Fruit fly (Drosophila melanogaster) whole organism, embryonic: ENCODE measurements around the gene dsd.

Source experiments
- CG10267 ChIP-seq: fragments of 200-800 bp; sonication (Bioruptor generic); optimal IDR thresholded peaks from 2 replicates; lab custom pipeline; 2018; ENCODE audit warnings: missing biosample characterization, mild to moderate bottlenecking, missing genetic modification characterization, moderate library complexity
- CG10431 ChIP-seq: fragments of 200-800 bp; sonication (Bioruptor generic); optimal IDR thresholded peaks from 3 replicates; lab custom pipeline; 2018; ENCODE audit warnings: missing biosample characterization, mild to moderate bottlenecking, missing genetic modification characterization
- CG10959 ChIP-seq: fragments of 200-800 bp; sonication (Bioruptor generic); IDR thresholded peaks from 2 replicates; pipeline ENCODE4 v1.3.6; 2022; ENCODE audit warnings: missing biosample characterization, missing genetic modification characterization
- CG11723 ChIP-seq: fragments of 200-800 bp; sonication (Bioruptor generic); optimal IDR thresholded peaks from 2 replicates; lab custom pipeline; 2017; ENCODE audit warnings: missing biosample characterization, mild to moderate bottlenecking, missing genetic modification characterization
- CG1233 ChIP-seq: fragments of 200-800 bp; sonication (Bioruptor generic); optimal IDR thresholded peaks from 4 replicates; lab custom pipeline; 2018; ENCODE audit warnings: missing biosample characterization, mild to moderate bottlenecking, missing genetic modification characterization
- CG15514 ChIP-seq: fragments of 200-800 bp; sonication (Bioruptor generic); optimal IDR thresholded peaks from 3 replicates; lab custom pipeline; 2017; ENCODE audit warnings: missing biosample characterization, missing genetic modification characterization, mild to moderate bottlenecking, moderate library complexity, missing genetic modification reagents
- CG1602 ChIP-seq: fragments of 200-800 bp; sonication (Bioruptor generic); optimal IDR thresholded peaks from 3 replicates; lab custom pipeline; 2016; ENCODE audit warnings: missing biosample characterization, missing genetic modification characterization
- CG18764 ChIP-seq: fragments of 200-800 bp; sonication (Bioruptor generic); optimal IDR thresholded peaks from 3 replicates; lab custom pipeline; 2016; ENCODE audit warnings: missing biosample characterization, missing genetic modification characterization
- CG2129 ChIP-seq: fragments of 200-800 bp; sonication (Bioruptor generic); IDR thresholded peaks from 2 replicates; pipeline ENCODE4 v1.3.6; 2022; ENCODE audit warnings: missing biosample characterization, missing genetic modification characterization; ENCODE audit not compliant: partially characterized antibody
- CG31388 ChIP-seq: fragments of 200-800 bp; sonication (Bioruptor generic); optimal IDR thresholded peaks from 2 replicates; lab custom pipeline; 2016; ENCODE audit warnings: missing biosample characterization, missing genetic modification characterization
- CG3163 ChIP-seq: fragments of 200-800 bp; sonication (Bioruptor generic); optimal IDR thresholded peaks from 3 replicates; lab custom pipeline; 2016; ENCODE audit warnings: missing biosample characterization, missing genetic modification characterization
- CG4424 ChIP-seq: fragments of 200-800 bp; sonication (Bioruptor generic); optimal IDR thresholded peaks from 3 replicates; lab custom pipeline; 2016; ENCODE audit warnings: missing biosample characterization, missing genetic modification characterization
- CG4820 ChIP-seq: fragments of 200-800 bp; sonication (Bioruptor generic); optimal IDR thresholded peaks from 3 replicates; lab custom pipeline; 2016; ENCODE audit warnings: missing biosample characterization, missing genetic modification characterization
- CG8089 ChIP-seq: fragments of 200-800 bp; sonication (Bioruptor generic); optimal IDR thresholded peaks from 3 replicates; lab custom pipeline; 2016; ENCODE audit warnings: missing biosample characterization, missing genetic modification characterization
- CG9876 ChIP-seq: fragments of 200-800 bp; sonication (Bioruptor generic); optimal IDR thresholded peaks from 2 replicates; lab custom pipeline; 2016; ENCODE audit warnings: missing biosample characterization, missing genetic modification characterization
- Camta ChIP-seq: fragments of 200-800 bp; sonication (Bioruptor generic); optimal IDR thresholded peaks from 2 replicates; lab custom pipeline; 2016; ENCODE audit warnings: missing biosample characterization, missing genetic modification characterization
- Deaf1 ChIP-seq: fragments of 200-800 bp; optimal IDR thresholded peaks from 3 replicates; lab custom pipeline; 2019; ENCODE audit warnings: missing biosample characterization, mild to moderate bottlenecking, missing genetic modification characterization, moderate library complexity
- Drgx ChIP-seq: fragments of 200-800 bp; sonication (Bioruptor generic); IDR thresholded peaks from 2 replicates; pipeline ENCODE4 v1.3.6; 2022; ENCODE audit warnings: missing biosample characterization, missing genetic modification characterization
- HmgD ChIP-seq: fragments of 200-800 bp; sonication (Bioruptor generic); optimal IDR thresholded peaks from 3 replicates; lab custom pipeline; 2016; ENCODE audit warnings: missing biosample characterization, missing genetic modification characterization
- Hr39 ChIP-seq: fragments of >200 bp; optimal IDR thresholded peaks from 2 replicates; lab custom pipeline; 2017
- Hr78 ChIP-seq, 2 experiments: fragments of 200-800 bp in 1 of 2; fragments of >200 bp in 1 of 2; sonication (Bioruptor generic) in 1 of 2; optimal IDR thresholded peaks; 2 replicates each; lab custom pipeline; 2017 to 2019; ENCODE audit warnings: missing biosample characterization in 2 of 2, missing genetic modification characterization in 2 of 2, mild to moderate bottlenecking in 1 of 2, moderate library complexity in 1 of 2
- NC2α ChIP-seq: fragments of 200-800 bp; sonication (Bioruptor generic); optimal IDR thresholded peaks from 2 replicates; lab custom pipeline; 2016; ENCODE audit warnings: missing biosample characterization, missing genetic modification characterization
- Opbp ChIP-seq: fragments of 200-800 bp; sonication (Bioruptor generic); IDR thresholded peaks from 3 replicates; pipeline ENCODE4 v1.3.6; 2022; ENCODE audit warnings: missing biosample characterization, missing genetic modification characterization; ENCODE audit not compliant: partially characterized antibody
- Rfx ChIP-seq: fragments of 200-800 bp; sonication (Bioruptor generic); IDR thresholded peaks from 2 replicates; pipeline ENCODE4 v1.3.6; 2022; ENCODE audit warnings: missing biosample characterization, missing genetic modification characterization
- Sin3A ChIP-seq: fragments of >200 bp; optimal IDR thresholded peaks from 2 replicates; lab custom pipeline; 2018
- YL-1 ChIP-seq: fragments of 200-800 bp; sonication (Bioruptor generic); optimal IDR thresholded peaks from 3 replicates; lab custom pipeline; 2017; ENCODE audit warnings: missing biosample characterization, mild to moderate bottlenecking, missing genetic modification characterization
- ac ChIP-seq: fragments of 200-800 bp; sonication (Bioruptor generic); optimal IDR thresholded peaks from 3 replicates; lab custom pipeline; 2017; ENCODE audit warnings: missing biosample characterization, mild to moderate bottlenecking, missing genetic modification characterization
- caup ChIP-seq: fragments of 200-800 bp; sonication (Bioruptor generic); optimal IDR thresholded peaks from 3 replicates; lab custom pipeline; 2017; ENCODE audit warnings: missing biosample characterization, mild to moderate bottlenecking, missing genetic modification characterization, moderate library complexity; ENCODE audit not compliant: severe bottlenecking
- chn ChIP-seq: fragments of 200-800 bp; sonication (Bioruptor generic); optimal IDR thresholded peaks from 2 replicates; lab custom pipeline; 2016; ENCODE audit warnings: missing biosample characterization, missing genetic modification characterization
- crol ChIP-seq: fragments of 200-800 bp; sonication (Bioruptor generic); IDR thresholded peaks from 2 replicates; pipeline ENCODE4 v1.3.6; 2022; ENCODE audit warnings: missing biosample characterization, missing genetic modification characterization
- dan ChIP-seq: fragments of 200-800 bp; sonication (Bioruptor generic); IDR thresholded peaks from 2 replicates; pipeline ENCODE4 v1.3.6; 2022; ENCODE audit warnings: missing biosample characterization, missing genetic modification characterization
- dm ChIP-seq: fragments of 200-800 bp; sonication (Bioruptor generic); optimal IDR thresholded peaks from 3 replicates; lab custom pipeline; 2016; ENCODE audit warnings: missing biosample characterization, missing genetic modification characterization
- dmrt11E ChIP-seq: fragments of 200-800 bp; sonication (Bioruptor generic); optimal IDR thresholded peaks from 3 replicates; lab custom pipeline; 2018; ENCODE audit warnings: missing biosample characterization, mild to moderate bottlenecking, missing genetic modification characterization, moderate library complexity
- ewg ChIP-seq: fragments of 200-800 bp; sonication (Bioruptor generic); optimal IDR thresholded peaks from 3 replicates; lab custom pipeline; 2017; ENCODE audit warnings: mild to moderate bottlenecking, missing biosample characterization, missing genetic modification reagents, missing genetic modification characterization
- gcm2 ChIP-seq: fragments of 200-800 bp; sonication (Bioruptor generic); optimal IDR thresholded peaks from 2 replicates; lab custom pipeline; 2016; ENCODE audit warnings: missing biosample characterization, missing genetic modification characterization
- gsb ChIP-seq: fragments of 200-800 bp; sonication (Bioruptor generic); IDR thresholded peaks from 2 replicates; pipeline ENCODE4 v1.3.6; 2022; ENCODE audit warnings: missing biosample characterization, missing genetic modification characterization
- inv ChIP-seq: fragments of 200-800 bp; sonication (Bioruptor generic); IDR thresholded peaks from 2 replicates; pipeline ENCODE4 v1.3.6; 2022; ENCODE audit warnings: missing biosample characterization, missing genetic modification characterization; ENCODE audit not compliant: partially characterized antibody
- klu ChIP-seq: fragments of 200-800 bp; sonication (Bioruptor generic); IDR thresholded peaks from 2 replicates; pipeline ENCODE4 v1.3.6; 2022; ENCODE audit warnings: missing biosample characterization, missing genetic modification characterization
- knrl ChIP-seq: fragments of 200-800 bp; sonication (Bioruptor generic); IDR thresholded peaks from 3 replicates; pipeline ENCODE4 v1.3.6; 2022; ENCODE audit warnings: missing biosample characterization, missing genetic modification characterization; ENCODE audit not compliant: partially characterized antibody
- maf-S ChIP-seq: fragments of 200-800 bp; sonication (Bioruptor generic); optimal IDR thresholded peaks from 2 replicates; lab custom pipeline; 2016; ENCODE audit warnings: missing biosample characterization, missing genetic modification characterization
- p53 ChIP-seq: fragments of 200-800 bp; sonication (Bioruptor generic); optimal IDR thresholded peaks from 2 replicates; lab custom pipeline; 2016; ENCODE audit warnings: missing biosample characterization, missing genetic modification characterization
- pan ChIP-seq, 4 experiments: fragments of >200 bp in 3 of 4; fragments of 200-800 bp in 1 of 4; sonication (Bioruptor generic) in 1 of 4; optimal IDR thresholded peaks in 3 of 4; IDR thresholded peaks in 1 of 4; 2 replicates each; pipeline versions ENCODE4 v1.3.6 to Lab custom; 2017 to 2022; ENCODE audit warnings: missing biosample characterization in 2 of 4, missing genetic modification characterization in 2 of 4, mixed read lengths in 1 of 4
- peb ChIP-seq: fragments of 200-800 bp; sonication (Bioruptor generic); IDR thresholded peaks from 2 replicates; pipeline ENCODE4 v1.3.6; 2022; ENCODE audit warnings: missing biosample characterization, missing genetic modification characterization
- psq ChIP-seq: fragments of 200-800 bp; sonication (Bioruptor generic); optimal IDR thresholded peaks from 2 replicates; lab custom pipeline; 2017; ENCODE audit warnings: missing biosample characterization, missing genetic modification characterization
- repo ChIP-seq: fragments of 200-800 bp; sonication (Bioruptor generic); optimal IDR thresholded peaks from 2 replicates; lab custom pipeline; 2016; ENCODE audit warnings: missing biosample characterization, missing genetic modification characterization
- sug ChIP-seq: fragments of 200-800 bp; optimal IDR thresholded peaks from 2 replicates; lab custom pipeline; 2019; ENCODE audit warnings: missing biosample characterization, mild to moderate bottlenecking, missing genetic modification characterization, moderate library complexity
- tgo ChIP-seq: fragments of 200-800 bp; sonication (Bioruptor generic); IDR thresholded peaks from 3 replicates; pipeline ENCODE4 v1.3.6; 2022; ENCODE audit warnings: missing biosample characterization, missing genetic modification characterization
- tio ChIP-seq: fragments of 200-800 bp; sonication (Bioruptor generic); optimal IDR thresholded peaks from 2 replicates; lab custom pipeline; 2017; ENCODE audit warnings: missing biosample characterization, missing genetic modification characterization, inconsistent platforms
- toy ChIP-seq: fragments of 200-800 bp; sonication (Bioruptor generic); IDR thresholded peaks from 2 replicates; pipeline ENCODE4 v1.3.6; 2022; ENCODE audit warnings: missing biosample characterization, missing genetic modification characterization
- unpg ChIP-seq: fragments of 200-800 bp; sonication (Bioruptor generic); optimal IDR thresholded peaks from 3 replicates; lab custom pipeline; 2018; ENCODE audit warnings: missing biosample characterization, mild to moderate bottlenecking, missing genetic modification characterization, moderate library complexity
- usp ChIP-seq: fragments of >200 bp; optimal IDR thresholded peaks from 2 replicates; lab custom pipeline; 2017; ENCODE audit warnings: missing biosample characterization, missing genetic modification characterization
- vvl ChIP-seq: fragments of 200-800 bp; sonication (Bioruptor generic); IDR thresholded peaks from 2 replicates; pipeline ENCODE4 v1.3.6; 2022; ENCODE audit warnings: missing biosample characterization, missing genetic modification characterization

dsd gene

DNA sequence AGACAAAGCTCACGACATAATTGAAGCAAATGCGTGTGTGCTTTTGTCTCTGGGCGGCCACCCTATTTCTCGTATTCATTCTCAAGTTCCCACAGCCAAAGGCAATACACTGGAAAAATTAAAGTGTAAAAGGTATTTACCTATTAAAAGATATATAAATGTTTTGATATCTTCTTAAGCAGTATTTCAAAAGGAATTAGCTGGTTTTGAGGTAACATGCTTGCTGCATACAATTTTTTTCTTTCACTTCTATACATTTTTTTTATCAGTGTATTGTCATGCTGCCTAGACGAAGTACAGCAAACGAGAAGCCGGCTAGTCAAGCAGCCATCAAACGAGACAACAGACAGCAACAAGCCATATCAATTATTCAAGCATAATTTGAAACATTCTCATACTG is 6.6 kb upstream of the dsd start (continued):
- no peak for TF ChIP-seq CG4820
- TF ChIP-seq Opbp (GFP tag; lab: Robert Waterston, UW), result no peak
- no peak for TF ChIP-seq maf-S (GFP tag; lab: Kevin White, UChicago)
- no peak for TF ChIP-seq gcm2 (GFP tag; lab: Kevin White, UChicago)
- TF ChIP-seq unpg (GFP tag; lab: Kevin White, UChicago), result no peak
- TF ChIP-seq YL-1 (GFP tag; lab: Kevin White, UChicago), result no peak
- TF ChIP-seq tgo (GFP tag; lab: Robert Waterston, UW), result no peak
- no peak for TF ChIP-seq Sin3A (lab: Kevin White, UChicago)
- peak; percentile 1 for TF ChIP-seq Deaf1 (tag; lab: Kevin White, UChicago)
- no peak for TF ChIP-seq dm (GFP tag; lab: Kevin White, UChicago)
- no peak for TF ChIP-seq CG10267 (tag; lab: Kevin White, UChicago)
- no peak for TF ChIP-seq HmgD
- no peak for TF ChIP-seq CG3163 (GFP tag; lab: Kevin White, UChicago)
- no peak for TF ChIP-seq CG1602 (GFP tag; lab: Kevin White, UChicago)
- no peak for TF ChIP-seq toy
- TF ChIP-seq ac, result no peak
- TF ChIP-seq CG1233 (GFP tag; lab: Kevin White, UChicago), result no peak
- no peak for TF ChIP-seq ewg (GFP tag; lab: Kevin White, UChicago)
- no peak for TF ChIP-seq knrl (GFP tag; lab: Robert Waterston, UW)
- TF ChIP-seq tio (GFP tag; lab: Kevin White, UChicago), result no peak
- TF ChIP-seq Rfx, result peak; percentile 36; the same call in 1 of the 2 replicates
- no peak for TF ChIP-seq psq (GFP tag; lab: Kevin White, UChicago)
- TF ChIP-seq Drgx (GFP tag; lab: Robert Waterston, UW), result no peak
- no peak for TF ChIP-seq crol (GFP tag; lab: Robert Waterston, UW)
- TF ChIP-seq CG8089 (GFP tag; lab: Kevin White, UChicago), result no peak
- TF ChIP-seq p53, result no peak
- TF ChIP-seq CG11723 (GFP tag; lab: Kevin White, UChicago), result no peak
- TF ChIP-seq peb (GFP tag; lab: Robert Waterston, UW), result no peak
- peak; percentile 4 for TF ChIP-seq caup (GFP tag; lab: Kevin White, UChicago)
- TF ChIP-seq CG2129 (GFP tag; lab: Robert Waterston, UW), result no peak
- no peak for TF ChIP-seq Hr78 (GFP tag; optimal IDR thresholded peaks at IDR 0.05; lab: Kevin White, UChicago)
- no peak for TF ChIP-seq gsb (GFP tag; lab: Robert Waterston, UW)
- no peak for TF ChIP-seq CG31388
- no peak for TF ChIP-seq klu (GFP tag; lab: Robert Waterston, UW)
- TF ChIP-seq repo (GFP tag; lab: Kevin White, UChicago), result no peak
- no peak for TF ChIP-seq inv
- no peak for TF ChIP-seq NC2α
- TF ChIP-seq CG15514, result no peak
- no peak for TF ChIP-seq CG4424
- 0 out of 2 replicates have a peak, but pooled peaks have one; percentile 16 for TF ChIP-seq vvl
- no peak for TF ChIP-seq CG10431 (GFP tag; lab: Kevin White, UChicago)
- TF ChIP-seq chn, result no peak
- no peak for TF ChIP-seq pan (optimal IDR thresholded peaks at IDR 0.05; lab: Kevin White, UChicago)
- TF ChIP-seq pan (GFP tag; optimal IDR thresholded peaks at IDR 0.05 in 1 of 2, IDR thresholded peaks at IDR 0.05 in 1 of 2), result no peak
- no peak for TF ChIP-seq Camta (GFP tag; lab: Kevin White, UChicago)
- TF ChIP-seq sug, result peak; percentile 15
- TF ChIP-seq CG10959 (GFP tag; lab: Robert Waterston, UW), result no peak
- TF ChIP-seq dmrt11E (tag; lab: Kevin White, UChicago), result no peak
- TF ChIP-seq Hr39 (lab: Kevin White, UChicago), result no peak
- TF ChIP-seq CG18764, result no peak
- no peak for TF ChIP-seq CG9876
- TF ChIP-seq dan (GFP tag; lab: Robert Waterston, UW), result no peak
- TF ChIP-seq usp, result no peak
